Fruit fly (Drosophila melanogaster) whole organism, adult: ENCODE results near the gene Gga.
A peak's percentile ranks its signal among the peaks of the same experiment; 100 is the strongest.

Experiments
- CG11617 ChIP-seq: fragments of 200-800 bp; sonication (Bioruptor generic); optimal IDR thresholded peaks from 2 replicates; lab custom pipeline; 2017; ENCODE audit warnings: mild to moderate bottlenecking, missing biosample characterization, missing genetic modification reagents, missing genetic modification characterization
- CG12768 ChIP-seq: fragments of 200-800 bp; sonication (Bioruptor generic); optimal IDR thresholded peaks from 2 replicates; lab custom pipeline; 2017; ENCODE audit warnings: missing biosample characterization, missing genetic modification characterization, mild to moderate bottlenecking, moderate library complexity, missing genetic modification reagents
- CG14711 ChIP-seq: fragments of 200-800 bp; sonication (Bioruptor generic); optimal IDR thresholded peaks from 2 replicates; lab custom pipeline; 2018; ENCODE audit warnings: missing biosample characterization, mild to moderate bottlenecking, missing genetic modification characterization, moderate library complexity
- CG1620 ChIP-seq: fragments of 200-800 bp; sonication (Bioruptor generic); optimal IDR thresholded peaks from 2 replicates; lab custom pipeline; 2016; ENCODE audit warnings: missing biosample characterization, missing genetic modification characterization
- CG33017 ChIP-seq: fragments of 200-800 bp; sonication (Bioruptor generic); optimal IDR thresholded peaks from 2 replicates; lab custom pipeline; 2018; ENCODE audit warnings: missing biosample characterization, mild to moderate bottlenecking, missing genetic modification characterization, moderate library complexity
- CG5204 ChIP-seq: fragments of 200-800 bp; sonication (Bioruptor generic); optimal IDR thresholded peaks from 2 replicates; lab custom pipeline; 2016; ENCODE audit warnings: missing biosample characterization, missing genetic modification characterization
- CG7045 ChIP-seq: fragments of 200-800 bp; sonication (Bioruptor generic); optimal IDR thresholded peaks from 2 replicates; lab custom pipeline; 2017; ENCODE audit warnings: missing biosample characterization, mild to moderate bottlenecking, missing genetic modification characterization
- CG7101 ChIP-seq: fragments of 200-800 bp; sonication (Bioruptor generic); optimal IDR thresholded peaks from 2 replicates; lab custom pipeline; 2018; ENCODE audit warnings: missing biosample characterization, mild to moderate bottlenecking, missing genetic modification characterization, moderate library complexity
- Clk ChIP-seq: fragments of 200-800 bp; sonication (Bioruptor generic); optimal IDR thresholded peaks from 2 replicates; lab custom pipeline; 2017; ENCODE audit warnings: missing biosample characterization, missing genetic modification characterization
- Crg-1 ChIP-seq: fragments of 200-800 bp; sonication (Bioruptor generic); optimal IDR thresholded peaks from 2 replicates; lab custom pipeline; 2016; ENCODE audit warnings: missing biosample characterization, missing genetic modification characterization
- Hr96 ChIP-seq: fragments of 200-800 bp; sonication (Bioruptor generic); optimal IDR thresholded peaks from 2 replicates; lab custom pipeline; 2016; ENCODE audit warnings: missing biosample characterization, missing genetic modification characterization
- Mnt ChIP-seq: fragments of 200-800 bp; sonication (Bioruptor generic); optimal IDR thresholded peaks from 2 replicates; lab custom pipeline; 2016; ENCODE audit warnings: missing biosample characterization, mild to moderate bottlenecking, missing genetic modification characterization
- bab1 ChIP-seq: fragments of 200-800 bp; sonication (Bioruptor generic); optimal IDR thresholded peaks from 3 replicates; lab custom pipeline; 2019; ENCODE audit warnings: missing biosample characterization, mild to moderate bottlenecking, missing genetic modification characterization, moderate library complexity
- cic ChIP-seq: fragments of 200-800 bp; sonication (Bioruptor generic); optimal IDR thresholded peaks from 2 replicates; lab custom pipeline; 2017; ENCODE audit warnings: missing biosample characterization, mild to moderate bottlenecking, missing genetic modification characterization, moderate library complexity
- cnc ChIP-seq, 2 experiments: fragments of >200 bp; optimal IDR thresholded peaks; 2 replicates each; lab custom pipeline; 2017
- kay ChIP-seq: fragments of 200-800 bp; sonication (Bioruptor generic); peaks from one replicate; lab custom pipeline; 2016; ENCODE audit warnings: missing biosample characterization, missing genetic modification characterization, borderline replicate concordance
- ovo ChIP-seq: fragments of 200-800 bp; sonication (Bioruptor generic); optimal IDR thresholded peaks from 2 replicates; lab custom pipeline; 2016; ENCODE audit warnings: missing biosample characterization, missing genetic modification characterization
- pad ChIP-seq: fragments of 200-800 bp; sonication (Bioruptor generic); optimal IDR thresholded peaks from 3 replicates; lab custom pipeline; 2017; ENCODE audit warnings: missing biosample characterization, missing genetic modification characterization, mild to moderate bottlenecking, moderate library complexity, missing genetic modification reagents
- tj ChIP-seq: fragments of 200-800 bp; sonication (Bioruptor generic); optimal IDR thresholded peaks from 3 replicates; lab custom pipeline; 2017; ENCODE audit warnings: missing biosample characterization, mild to moderate bottlenecking, missing genetic modification characterization, moderate library complexity
- toe ChIP-seq: fragments of 200-800 bp; sonication (Bioruptor generic); optimal IDR thresholded peaks from 2 replicates; lab custom pipeline; 2016; ENCODE audit warnings: missing biosample characterization, missing genetic modification characterization

The Gga gene

DNA sequence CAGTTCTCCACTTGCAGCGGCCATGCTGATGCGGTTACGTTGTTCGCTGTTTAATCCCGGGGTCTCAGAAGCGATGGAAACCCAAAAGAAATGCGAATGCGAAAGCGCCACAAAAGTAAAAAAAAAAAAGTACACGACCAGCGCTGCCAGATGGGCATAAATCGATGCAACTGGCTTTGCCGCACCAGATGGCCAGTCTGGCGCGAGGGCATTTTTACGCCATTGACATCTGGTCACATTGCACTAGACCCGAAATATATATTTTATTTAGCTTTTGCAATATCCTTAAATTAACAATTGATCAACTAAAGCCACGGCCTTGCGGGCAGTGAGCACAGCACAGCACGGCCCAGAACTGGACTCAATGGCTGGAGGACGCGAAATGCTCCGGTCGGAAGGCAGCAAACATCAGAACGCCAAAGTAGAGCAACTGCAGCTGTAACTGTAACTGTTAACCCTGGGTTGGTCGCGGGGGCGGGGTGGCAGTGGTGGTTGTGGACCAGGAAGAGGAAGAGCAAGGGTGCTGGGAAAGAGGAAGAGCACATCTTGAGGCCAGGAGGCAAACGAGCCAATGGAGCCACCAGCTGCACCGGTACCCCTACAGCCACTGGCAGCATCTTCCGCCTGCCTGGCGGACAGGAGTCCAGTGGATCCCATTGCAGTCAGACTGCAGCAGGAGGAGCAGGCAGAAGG is 8.0 kb downstream of the Gga start, which contains the start of the genes LysRS and Hecw:
LysRS (minus strand) TSS at position 158 of the 693 bp plus-strand sequence.
Hecw (plus strand) TSS at position 220 of the 693 bp plus-strand sequence.
- TF ChIP-seq cic (GFP tag; lab: Kevin White, UChicago) (no peak), CG7045 (GFP tag; lab: Kevin White, UChicago) (no peak), Mnt (GFP tag; lab: Kevin White, UChicago) (peak; percentile 66), CG5204 (GFP tag; lab: Kevin White, UChicago) (no peak), CG1620 (no peak), toe (no peak), CG33017 (tag; lab: Kevin White, UChicago) (no peak), cnc (optimal IDR thresholded peaks at IDR 0.05; lab: Kevin White, UChicago) (no peak), ovo (GFP tag; lab: Kevin White, UChicago) (peak; percentile 42), tj (GFP tag; lab: Kevin White, UChicago) (peak; percentile 28), bab1 (GFP tag; lab: Kevin White, UChicago) (peak; percentile 58), CG7101 (no peak), pad (GFP tag; lab: Kevin White, UChicago) (peak; percentile 17)

DNA sequence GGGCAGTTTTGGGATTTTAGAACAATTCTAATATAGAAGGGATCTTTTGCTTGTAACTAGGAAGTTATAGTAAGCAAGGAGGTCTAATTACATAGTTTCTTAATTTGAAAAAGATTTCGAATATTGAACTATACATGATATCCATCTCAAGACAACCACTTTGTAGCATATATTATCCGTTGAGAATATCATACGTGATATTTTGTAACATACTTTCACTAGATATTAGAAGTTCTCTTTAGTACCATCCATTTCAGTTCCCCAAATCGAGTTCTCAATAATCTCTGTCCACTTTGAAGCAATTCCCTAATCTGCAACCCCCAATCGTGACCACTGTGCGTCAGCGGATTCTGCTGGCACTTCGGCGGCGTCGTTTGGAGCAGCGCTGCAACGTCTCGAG is 14.6 kb downstream of the Gga start:
- no peak for TF ChIP-seq Clk (GFP tag; lab: Kevin White, UChicago)
- TF ChIP-seq CG11617 (GFP tag; lab: Kevin White, UChicago), result peak; percentile 46
- peak; percentile 5 for TF ChIP-seq tj (GFP tag; lab: Kevin White, UChicago)
- TF ChIP-seq cnc (optimal IDR thresholded peaks at IDR 0.05; lab: Kevin White, UChicago), result no peak
- no peak for TF ChIP-seq CG7045 (GFP tag; lab: Kevin White, UChicago)
- no peak for TF ChIP-seq Mnt (GFP tag; lab: Kevin White, UChicago)
- TF ChIP-seq CG7101, result no peak
- TF ChIP-seq bab1 (GFP tag; lab: Kevin White, UChicago), result peak; percentile 40
- TF ChIP-seq Crg-1, result no peak

dm6 chrX:9617598-9618076 is 16.8 kb downstream of the Gga start:
- TF ChIP-seq CG11617 (GFP tag; lab: Kevin White, UChicago) (no peak), cic (GFP tag; lab: Kevin White, UChicago) (no peak), tj (GFP tag; lab: Kevin White, UChicago) (no peak), Clk (GFP tag; lab: Kevin White, UChicago) (no peak), Crg-1 (no peak), toe (no peak), CG14711 (tag; lab: Kevin White, UChicago) (no peak), CG33017 (tag; lab: Kevin White, UChicago) (no peak), CG1620 (no peak), CG7045 (GFP tag; lab: Kevin White, UChicago) (no peak), Mnt (GFP tag; lab: Kevin White, UChicago) (no peak), pad (GFP tag; lab: Kevin White, UChicago) (no peak), ovo (GFP tag; lab: Kevin White, UChicago) (no peak), CG12768 (no peak), kay (GFP tag; lab: Kevin White, UChicago) (no peak), cnc (optimal IDR thresholded peaks at IDR 0.05; lab: Kevin White, UChicago) (no peak), CG5204 (GFP tag; lab: Kevin White, UChicago) (no peak), CG7101 (no peak), Hr96 (no peak)

DNA sequence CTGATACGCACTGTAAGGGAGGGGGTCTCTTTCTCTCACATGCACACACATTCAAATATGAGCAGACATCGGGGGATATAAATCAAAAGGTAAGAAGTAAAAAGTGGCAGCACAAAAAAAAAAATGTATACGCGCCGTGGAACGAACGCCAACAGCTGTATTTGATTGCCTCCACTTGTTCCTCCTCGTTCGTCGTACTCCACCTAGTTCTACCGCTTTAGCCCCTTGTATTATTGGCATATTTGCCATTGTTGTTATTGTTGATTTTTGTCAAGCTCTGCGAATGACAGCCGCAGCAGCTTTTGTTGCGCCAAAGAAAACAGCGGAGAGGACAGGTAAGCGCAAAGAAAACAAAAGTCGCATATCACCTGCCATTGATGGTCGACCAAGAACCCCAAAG is 36.0 kb downstream of the Gga start:
- TF ChIP-seq CG33017 (tag; lab: Kevin White, UChicago) (no peak), Clk (GFP tag; lab: Kevin White, UChicago) (no peak), CG7101 (no peak), CG12768 (no peak), tj (GFP tag; lab: Kevin White, UChicago) (no peak), Crg-1 (no peak), CG7045 (GFP tag; lab: Kevin White, UChicago) (no peak), Hr96 (no peak), CG1620 (no peak), ovo (GFP tag; lab: Kevin White, UChicago) (no peak)

dm6 chrX:9638927-9639420 is 38.1 kb downstream of the Gga start:
- peak; percentile 68 for TF ChIP-seq CG14711 (tag; lab: Kevin White, UChicago)
- TF ChIP-seq tj (GFP tag; lab: Kevin White, UChicago), result peak; percentile 57
- TF ChIP-seq CG7045 (GFP tag; lab: Kevin White, UChicago), result no peak
- TF ChIP-seq Clk (GFP tag; lab: Kevin White, UChicago), result peak; percentile 1
- TF ChIP-seq Mnt (GFP tag; lab: Kevin White, UChicago), result peak; percentile 13

dm6 chrX:9640690-9641149 is 39.9 kb downstream of the Gga start:
- TF ChIP-seq Clk (GFP tag; lab: Kevin White, UChicago) (peak; percentile 86), bab1 (GFP tag; lab: Kevin White, UChicago) (peak; percentile 99), CG14711 (tag; lab: Kevin White, UChicago) (peak; percentile 97), toe (peak; percentile 92), CG5204 (GFP tag; lab: Kevin White, UChicago) (peak; percentile 96), Crg-1 (peak; percentile 94), Hr96 (peak; percentile 98), CG7045 (GFP tag; lab: Kevin White, UChicago) (peak; percentile 96), CG1620 (peak; percentile 95), CG12768 (peak; percentile 97), CG7101 (peak; percentile 99), cnc (optimal IDR thresholded peaks at IDR 0.05; lab: Kevin White, UChicago) (no peak), tj (GFP tag; lab: Kevin White, UChicago) (peak; percentile 92), ovo (GFP tag; lab: Kevin White, UChicago) (peak; percentile 88), CG33017 (tag; lab: Kevin White, UChicago) (peak; percentile 99), kay (GFP tag; lab: Kevin White, UChicago) (peak; percentile 98), Mnt (GFP tag; lab: Kevin White, UChicago) (peak; percentile 93), cic (GFP tag; lab: Kevin White, UChicago) (peak; percentile 85), CG11617 (GFP tag; lab: Kevin White, UChicago) (peak; percentile 99), pad (GFP tag; lab: Kevin White, UChicago) (peak; percentile 89)
